Worm (Caenorhabditis elegans) whole organism, early embryonic: Measurements from ENCODE around the gene cnc-4.
A peak's percentile ranks its signal among the peaks of the same experiment; 100 is the strongest.

Source experiments
- B0310.2 ChIP-seq: sonication (generic microtip); optimal IDR thresholded peaks from 2 replicates; lab custom pipeline; 2016; ENCODE audit warnings: mild to moderate bottlenecking, missing genetic modification characterization, missing compliant biosample characterization
- F13C5.2 ChIP-seq: sonication (generic microtip); optimal IDR thresholded peaks from 2 replicates; lab custom pipeline; 2017; ENCODE audit warnings: mild to moderate bottlenecking, missing genetic modification characterization, inconsistent platforms, missing compliant biosample characterization
- aly-1 ChIP-seq: sonication (generic microtip); optimal IDR thresholded peaks from 2 replicates; lab custom pipeline; 2016; ENCODE audit warnings: missing genetic modification characterization, missing compliant biosample characterization
- ama-1 ChIP-seq: fragments of 150-350 bp; optimal IDR thresholded peaks from 2 replicates; lab custom pipeline; 2014
- ceh-13 ChIP-seq: fragments of 200-800 bp; sonication (Bioruptor generic); optimal IDR thresholded peaks from 2 replicates; lab custom pipeline; 2018; ENCODE audit warnings: mild to moderate bottlenecking, missing genetic modification characterization, missing compliant biosample characterization
- ceh-36 ChIP-seq: sonication (generic microtip); optimal IDR thresholded peaks from 2 replicates; lab custom pipeline; 2016; ENCODE audit warnings: missing genetic modification characterization, inconsistent platforms, missing compliant biosample characterization
- ets-7 ChIP-seq: sonication (generic microtip); optimal IDR thresholded peaks from 2 replicates; lab custom pipeline; 2016; ENCODE audit warnings: missing genotype, missing genetic modification characterization, missing compliant biosample characterization
- flt-1 ChIP-seq: fragments of 200-800 bp; sonication (Bioruptor generic); IDR thresholded peaks from 2 replicates; pipeline ENCODE4 v1.3.6; 2022; ENCODE audit warnings: missing genetic modification characterization, missing compliant biosample characterization
- hmbx-1 ChIP-seq: sonication (generic microtip); optimal IDR thresholded peaks from 2 replicates; lab custom pipeline; 2016; ENCODE audit warnings: mild to moderate bottlenecking, missing genetic modification characterization, missing compliant biosample characterization
- hmg-4 ChIP-seq: fragments of 200-800 bp; sonication (Bioruptor generic); optimal IDR thresholded peaks from 2 replicates; lab custom pipeline; 2018; ENCODE audit warnings: mild to moderate bottlenecking, missing genetic modification characterization, missing compliant biosample characterization
- hnd-1 ChIP-seq: sonication (generic microtip); optimal IDR thresholded peaks from 2 replicates; lab custom pipeline; 2016; ENCODE audit warnings: missing genetic modification characterization, missing compliant biosample characterization
- pes-1 ChIP-seq: fragments of 200-800 bp; sonication (Bioruptor generic); IDR thresholded peaks from 2 replicates; pipeline ENCODE4 v1.3.6; 2022; ENCODE audit warnings: missing genetic modification reagents, missing genetic modification characterization, missing compliant biosample characterization
- scrt-1 ChIP-seq: fragments of 200-800 bp; sonication (Bioruptor generic); IDR thresholded peaks from 2 replicates; pipeline ENCODE4 v1.3.6; 2022; ENCODE audit warnings: missing genetic modification characterization, missing compliant biosample characterization
- sea-1 ChIP-seq: fragments of 200-800 bp; sonication (Bioruptor generic); conservative IDR thresholded peaks from 2 replicates; pipeline ENCODE4 v1.3.6; 2022; ENCODE audit warnings: missing genetic modification characterization, missing compliant biosample characterization
- tbx-11 ChIP-seq: fragments of 200-800 bp; sonication (Bioruptor generic); IDR thresholded peaks from 2 replicates; pipeline ENCODE4 v1.3.6; 2022; ENCODE audit warnings: missing genetic modification characterization, missing compliant biosample characterization
- tbx-37 ChIP-seq: fragments of 200-800 bp; sonication (Bioruptor generic); conservative IDR thresholded peaks from 2 replicates; pipeline ENCODE4 v1.3.6; 2022; ENCODE audit warnings: missing genetic modification reagents, missing genetic modification characterization, missing compliant biosample characterization
- tra-4 ChIP-seq: sonication (generic microtip); optimal IDR thresholded peaks from 2 replicates; lab custom pipeline; 2017; ENCODE audit warnings: missing genetic modification characterization, missing compliant biosample characterization

The cnc-4 gene

ce11 chrV:1423338-1423737, 23.7 kb upstream of the cnc-4 start:
- TF ChIP-seq ama-1 (lab: Kevin White, UChicago), result no peak
- TF ChIP-seq ceh-36 (tag; lab: Kevin White, UChicago), result peak; percentile 96

DNA sequence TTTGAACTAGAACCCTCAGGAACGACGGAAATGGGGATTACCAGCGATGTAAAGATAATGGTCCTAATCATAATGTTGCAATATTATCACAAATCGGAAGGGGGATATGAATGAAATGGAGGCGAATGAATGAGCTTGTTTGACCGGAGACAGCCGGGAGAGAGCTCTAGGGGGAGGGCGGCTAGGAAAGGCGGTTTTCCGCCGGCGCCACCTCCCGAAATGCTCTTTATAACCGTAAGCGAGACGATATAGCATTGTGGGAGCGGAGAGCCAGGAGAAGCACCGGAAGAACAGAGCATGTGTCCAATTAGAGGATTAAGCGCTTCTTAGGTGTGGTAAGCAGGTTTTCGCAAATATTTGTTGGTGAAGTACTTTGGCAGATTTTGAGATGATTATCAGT, 21.4 kb upstream of the cnc-4 start, which contains the start of gene R12A1.3:
R12A1.3 (minus strand) TSS at position 200 of the 400 bp plus-strand sequence.
- TF ChIP-seq ceh-36 (tag; lab: Kevin White, UChicago) (no peak), ceh-13 (GFP tag; lab: Kevin White, UChicago) (no peak), aly-1 (tag; lab: Kevin White, UChicago) (no peak), flt-1 (GFP tag; lab: Robert Waterston, UW) (no peak), ama-1 (lab: Kevin White, UChicago) (no peak), B0310.2 (tag; lab: Kevin White, UChicago) (no peak), tbx-11 (GFP tag; lab: Robert Waterston, UW) (no peak), sea-1 (GFP tag; lab: Robert Waterston, UW) (no peak), hmg-4 (GFP tag; lab: Kevin White, UChicago) (no peak), hnd-1 (tag; lab: Kevin White, UChicago) (no peak), pes-1 (GFP tag; lab: Robert Waterston, UW) (no peak)

- TF ChIP-seq sea-1 (GFP tag; lab: Robert Waterston, UW), result no peak
- no peak for TF ChIP-seq aly-1 (tag; lab: Kevin White, UChicago)
- no peak for TF ChIP-seq ets-7 (tag; lab: Kevin White, UChicago)
- TF ChIP-seq tra-4 (tag; lab: Kevin White, UChicago), result no peak
- no peak for TF ChIP-seq ama-1 (lab: Kevin White, UChicago)
These were observed 15.2 kb upstream of the cnc-4 start, which contains the start of gene ges-1 for ce11 chrV:1431702-1432187. Gene ges-1 (minus strand): TSS chrV:1432137.

ce11 chrV:1432500-1433418, 14.2 kb upstream of the cnc-4 start:
- TF ChIP-seq ceh-36 (tag; lab: Kevin White, UChicago), result no peak
- no peak for TF ChIP-seq F13C5.2 (tag; lab: Kevin White, UChicago)
- TF ChIP-seq aly-1 (tag; lab: Kevin White, UChicago), result no peak
- TF ChIP-seq ama-1 (lab: Kevin White, UChicago), result no peak
- no peak for TF ChIP-seq hmbx-1 (tag; lab: Kevin White, UChicago)
- TF ChIP-seq pes-1 (GFP tag; lab: Robert Waterston, UW), result no peak
- TF ChIP-seq B0310.2 (tag; lab: Kevin White, UChicago), result no peak
- no peak for TF ChIP-seq tra-4 (tag; lab: Kevin White, UChicago)
- TF ChIP-seq tbx-37 (GFP tag; lab: Robert Waterston, UW), result no peak
- TF ChIP-seq sea-1 (GFP tag; lab: Robert Waterston, UW), result no peak
- no peak for TF ChIP-seq flt-1 (GFP tag; lab: Robert Waterston, UW)
- no peak for TF ChIP-seq hmg-4 (GFP tag; lab: Kevin White, UChicago)
- no peak for TF ChIP-seq scrt-1 (GFP tag; lab: Robert Waterston, UW)
- no peak for TF ChIP-seq ceh-13 (GFP tag; lab: Kevin White, UChicago)
- TF ChIP-seq ets-7 (tag; lab: Kevin White, UChicago), result no peak
- TF ChIP-seq hnd-1 (tag; lab: Kevin White, UChicago), result no peak

DNA sequence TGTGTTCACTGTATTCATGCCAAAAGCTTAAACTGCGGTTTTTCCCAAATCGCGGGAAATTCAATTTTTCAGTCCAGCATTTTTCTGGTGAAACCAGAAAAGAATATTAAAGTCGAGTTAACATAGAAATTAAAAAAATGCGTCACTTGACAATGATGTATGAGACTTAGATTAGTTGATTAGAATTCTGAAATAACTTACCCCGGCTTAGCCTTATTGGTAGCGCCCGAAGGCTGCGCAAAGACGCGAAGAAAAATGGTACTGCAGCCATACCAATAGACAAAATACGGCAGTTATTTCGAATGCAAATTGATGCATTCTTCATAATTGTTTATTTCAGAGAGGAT, 13.6 kb upstream of the cnc-4 start:
- TF ChIP-seq hmbx-1 (tag; lab: Kevin White, UChicago) (no peak), ceh-13 (GFP tag; lab: Kevin White, UChicago) (no peak), tbx-11 (GFP tag; lab: Robert Waterston, UW) (no peak), F13C5.2 (tag; lab: Kevin White, UChicago) (no peak), tra-4 (tag; lab: Kevin White, UChicago) (no peak), ceh-36 (tag; lab: Kevin White, UChicago) (no peak), hnd-1 (tag; lab: Kevin White, UChicago) (no peak), B0310.2 (tag; lab: Kevin White, UChicago) (no peak), hmg-4 (GFP tag; lab: Kevin White, UChicago) (no peak), ets-7 (tag; lab: Kevin White, UChicago) (no peak), pes-1 (GFP tag; lab: Robert Waterston, UW) (no peak), sea-1 (GFP tag; lab: Robert Waterston, UW) (no peak)

ce11 chrV:1434398-1434797, 12.6 kb upstream of the cnc-4 start:
- no peak for TF ChIP-seq ceh-13 (GFP tag; lab: Kevin White, UChicago)
- no peak for TF ChIP-seq ceh-36 (tag; lab: Kevin White, UChicago)
- no peak for TF ChIP-seq hmg-4 (GFP tag; lab: Kevin White, UChicago)

DNA sequence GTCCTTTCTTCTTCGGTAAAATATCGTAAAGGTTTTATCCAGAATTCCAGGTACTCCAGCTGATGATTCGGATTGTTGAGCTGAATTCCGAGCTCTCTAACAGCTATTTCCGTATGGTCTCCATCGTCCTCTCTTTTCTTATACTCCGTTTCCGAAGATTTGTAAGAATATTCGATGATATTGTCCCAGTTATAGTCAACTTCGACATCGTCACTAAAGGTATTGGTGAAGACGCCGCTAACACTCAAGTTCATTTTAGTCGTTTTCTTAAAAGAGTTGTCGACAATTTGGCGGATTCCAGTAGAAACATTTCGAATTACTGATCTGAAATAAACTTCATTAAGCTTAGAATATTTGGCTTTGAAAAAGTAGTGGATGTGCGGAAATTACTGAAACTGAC, 11.9 kb upstream of the cnc-4 start:
- no peak for TF ChIP-seq F13C5.2 (tag; lab: Kevin White, UChicago)
- no peak for TF ChIP-seq tbx-37 (GFP tag; lab: Robert Waterston, UW)
- TF ChIP-seq hmbx-1 (tag; lab: Kevin White, UChicago), result no peak
- no peak for TF ChIP-seq scrt-1 (GFP tag; lab: Robert Waterston, UW)
- TF ChIP-seq tra-4 (tag; lab: Kevin White, UChicago), result no peak
- TF ChIP-seq flt-1 (GFP tag; lab: Robert Waterston, UW), result no peak
- no peak for TF ChIP-seq ceh-13 (GFP tag; lab: Kevin White, UChicago)
- TF ChIP-seq B0310.2 (tag; lab: Kevin White, UChicago), result no peak
- no peak for TF ChIP-seq aly-1 (tag; lab: Kevin White, UChicago)
- no peak for TF ChIP-seq tbx-11 (GFP tag; lab: Robert Waterston, UW)
- TF ChIP-seq sea-1 (GFP tag; lab: Robert Waterston, UW), result no peak
- no peak for TF ChIP-seq hnd-1 (tag; lab: Kevin White, UChicago)
- TF ChIP-seq hmg-4 (GFP tag; lab: Kevin White, UChicago), result no peak
- no peak for TF ChIP-seq ets-7 (tag; lab: Kevin White, UChicago)
- TF ChIP-seq ama-1 (lab: Kevin White, UChicago), result no peak
- TF ChIP-seq ceh-36 (tag; lab: Kevin White, UChicago), result no peak
- TF ChIP-seq pes-1 (GFP tag; lab: Robert Waterston, UW), result no peak
